Worm (Caenorhabditis elegans) whole organism, L1 larva: ENCODE measurements around the gene ZK470.4.

ENCODE experiments used
- C04F5.9 ChIP-seq: sonication (generic microtip); optimal IDR thresholded peaks from 2 replicates; lab custom pipeline; 2016; ENCODE audit warnings: missing genetic modification characterization, missing compliant biosample characterization
- C34B4.2 ChIP-seq: sonication (generic microtip); optimal IDR thresholded peaks from 2 replicates; lab custom pipeline; 2017; ENCODE audit warnings: mild to moderate bottlenecking, missing genetic modification characterization, missing compliant biosample characterization
- F16B12.6 ChIP-seq: fragments of 150-350 bp; optimal IDR thresholded peaks from 2 replicates; lab custom pipeline; 2014; ENCODE audit warnings: missing biosample characterization, missing genetic modification characterization
- Y116A8C.19 ChIP-seq: sonication (generic microtip); optimal IDR thresholded peaks from 2 replicates; lab custom pipeline; 2016; ENCODE audit warnings: missing compliant biosample characterization, missing genetic modification characterization, borderline replicate concordance
- aha-1 ChIP-seq: fragments of 150-350 bp; optimal IDR thresholded peaks from 2 replicates; lab custom pipeline; 2014; ENCODE audit warnings: missing biosample characterization, missing genetic modification characterization
- alr-1 ChIP-seq: fragments of 200-800 bp; sonication (Bioruptor generic); optimal IDR thresholded peaks from 2 replicates; lab custom pipeline; 2018; ENCODE audit warnings: borderline replicate concordance, mild to moderate bottlenecking, missing genetic modification characterization, missing compliant biosample characterization
- aly-2 ChIP-seq: fragments of 150-350 bp; optimal IDR thresholded peaks from 2 replicates; lab custom pipeline; 2014; ENCODE audit warnings: missing biosample characterization, missing genetic modification characterization
- ama-1 ChIP-seq: fragments of 150-350 bp; optimal IDR thresholded peaks from 2 replicates; lab custom pipeline; 2014
- blmp-1 ChIP-seq: fragments of 150-350 bp; optimal IDR thresholded peaks from 2 replicates; lab custom pipeline; 2014; ENCODE audit warnings: missing biosample characterization, missing genetic modification characterization
- ceh-8 ChIP-seq: fragments of 200-800 bp; sonication (Bioruptor generic); optimal IDR thresholded peaks from 2 replicates; lab custom pipeline; 2018; ENCODE audit warnings: mild to moderate bottlenecking, missing genetic modification characterization, moderate library complexity, missing compliant biosample characterization
- ceh-82 ChIP-seq, 3 experiments: fragments of 150-350 bp in 1 of 3; sonication (generic microtip) in 2 of 3; optimal IDR thresholded peaks; 2 replicates each; lab custom pipeline; 2014 to 2017; ENCODE audit warnings: missing biosample characterization in 3 of 3, missing genetic modification characterization in 3 of 3
- ceh-88 ChIP-seq: fragments of 200-800 bp; sonication (Bioruptor generic); IDR thresholded peaks from 2 replicates; pipeline ENCODE4 v1.3.6; 2022; ENCODE audit warnings: missing genetic modification characterization, missing compliant biosample characterization
- ceh-90 ChIP-seq: sonication (generic microtip); optimal IDR thresholded peaks from 2 replicates; lab custom pipeline; 2016; ENCODE audit warnings: missing genetic modification characterization, missing compliant biosample characterization
- ces-1 ChIP-seq: fragments of 150-350 bp; optimal IDR thresholded peaks from 2 replicates; lab custom pipeline; 2014; ENCODE audit warnings: missing biosample characterization, missing genetic modification reagents, missing genetic modification characterization
- efl-1 ChIP-seq, 4 experiments: fragments of 150-350 bp; optimal IDR thresholded peaks in 3 of 4; peaks in 1 of 4; 1 replicate in 1 of 4; 2 replicates in 3 of 4; lab custom pipeline; 2014; ENCODE audit warnings: missing biosample characterization in 2 of 4, missing genetic modification characterization in 2 of 4, missing genetic modification reagents in 2 of 4
- efl-3 ChIP-seq: fragments of 200-800 bp; sonication (Bioruptor generic); optimal IDR thresholded peaks from 2 replicates; lab custom pipeline; 2018; ENCODE audit warnings: mild to moderate bottlenecking, missing genetic modification characterization, missing compliant biosample characterization
- egl-13 ChIP-seq: sonication (generic microtip); optimal IDR thresholded peaks from 2 replicates; lab custom pipeline; 2016; ENCODE audit warnings: missing genotype, missing genetic modification reagents, missing genetic modification characterization, missing compliant biosample characterization
- egl-27 ChIP-seq, 2 experiments: fragments of 150-350 bp in 1 of 2; sonication (generic microtip); optimal IDR thresholded peaks; 3 replicates each; lab custom pipeline; 2017 to 2018; ENCODE audit warnings: missing biosample characterization in 2 of 2, missing genetic modification characterization in 2 of 2, missing genetic modification reagents in 2 of 2
- ets-5 ChIP-seq: fragments of 200-800 bp; sonication (Bioruptor generic); IDR thresholded peaks from 2 replicates; pipeline ENCODE4 v1.3.6; 2022; ENCODE audit warnings: missing genetic modification characterization, missing compliant biosample characterization
- fkh-10 ChIP-seq: sonication (generic microtip); optimal IDR thresholded peaks from 2 replicates; lab custom pipeline; 2017; ENCODE audit warnings: missing biosample characterization, missing genetic modification reagents, missing genetic modification characterization
- fkh-8 ChIP-seq: sonication (generic microtip); optimal IDR thresholded peaks from 2 replicates; lab custom pipeline; 2016; ENCODE audit warnings: mild to moderate bottlenecking, missing genetic modification characterization, missing compliant biosample characterization
- fos-1 ChIP-seq: fragments of 150-350 bp; optimal IDR thresholded peaks from 2 replicates; lab custom pipeline; 2014; ENCODE audit warnings: missing biosample characterization, missing genetic modification characterization
- grh-1 ChIP-seq: fragments of 200-800 bp; sonication (Bioruptor generic); IDR thresholded peaks from 2 replicates; pipeline ENCODE4 v1.3.6; 2022; ENCODE audit warnings: missing genetic modification reagents, missing genetic modification characterization, missing compliant biosample characterization
- hlh-17 ChIP-seq: fragments of 200-800 bp; sonication (Bioruptor generic); optimal IDR thresholded peaks from 2 replicates; lab custom pipeline; 2018; ENCODE audit warnings: missing genetic modification characterization, mild to moderate bottlenecking, missing compliant biosample characterization, moderate library complexity, borderline replicate concordance
- hlh-4 ChIP-seq: sonication (generic microtip); optimal IDR thresholded peaks from 2 replicates; lab custom pipeline; 2016; ENCODE audit warnings: mild to moderate bottlenecking, missing genetic modification characterization, missing compliant biosample characterization
- irx-1 ChIP-seq: sonication (generic microtip); optimal IDR thresholded peaks from 2 replicates; lab custom pipeline; 2016; ENCODE audit warnings: missing genetic modification characterization, missing compliant biosample characterization
- lin-14 ChIP-seq: fragments of 200-800 bp; sonication (Bioruptor generic); optimal IDR thresholded peaks from 2 replicates; lab custom pipeline; 2018; ENCODE audit warnings: mild to moderate bottlenecking, missing genetic modification characterization, moderate library complexity, missing compliant biosample characterization
- lin-15B ChIP-seq: fragments of 150-350 bp; sonication (generic microtip); optimal IDR thresholded peaks from 3 replicates; lab custom pipeline; 2014; ENCODE audit warnings: missing biosample characterization, missing genetic modification characterization
- lin-35 ChIP-seq, 2 experiments: fragments of 150-350 bp; optimal IDR thresholded peaks; 2 replicates each; lab custom pipeline; 2014; ENCODE audit warnings: missing biosample characterization in 2 of 2, missing genetic modification characterization in 2 of 2, missing genetic modification reagents in 2 of 2
- lsy-2 ChIP-seq, 2 experiments: fragments of 150-350 bp; optimal IDR thresholded peaks; 2 replicates each; lab custom pipeline; 2014; ENCODE audit warnings: missing biosample characterization in 2 of 2, missing genetic modification characterization in 2 of 2
- mdl-1 ChIP-seq, 2 experiments: fragments of 150-350 bp; optimal IDR thresholded peaks; 2 replicates each; lab custom pipeline; 2014 to 2017; ENCODE audit warnings: missing biosample characterization in 2 of 2, missing genetic modification characterization in 2 of 2, inconsistent platforms in 1 of 2
- mef-2 ChIP-seq: fragments of 150-350 bp; optimal IDR thresholded peaks from 2 replicates; lab custom pipeline; 2014; ENCODE audit warnings: missing biosample characterization, missing genetic modification characterization
- mep-1 ChIP-seq: fragments of 150-350 bp; optimal IDR thresholded peaks from 2 replicates; lab custom pipeline; 2014; ENCODE audit warnings: missing biosample characterization, missing genetic modification characterization
- nhr-20 ChIP-seq: sonication (generic microtip); optimal IDR thresholded peaks from 2 replicates; lab custom pipeline; 2016; ENCODE audit warnings: mild to moderate bottlenecking, missing genetic modification characterization, missing compliant biosample characterization
- nhr-28 ChIP-seq: fragments of 150-350 bp; optimal IDR thresholded peaks from 2 replicates; lab custom pipeline; 2014; ENCODE audit warnings: missing biosample characterization, missing genetic modification characterization
- nhr-71 ChIP-seq: sonication (generic microtip); optimal IDR thresholded peaks from 2 replicates; lab custom pipeline; 2016; ENCODE audit warnings: mild to moderate bottlenecking, missing genetic modification characterization, moderate library complexity, missing compliant biosample characterization
- nhr-77 ChIP-seq: fragments of 150-350 bp; optimal IDR thresholded peaks from 2 replicates; lab custom pipeline; 2014; ENCODE audit warnings: missing biosample characterization, missing genetic modification characterization
- nhr-85 ChIP-seq: sonication (generic microtip); peaks from one replicate; lab custom pipeline; 2016; ENCODE audit warnings: missing genetic modification characterization, inconsistent platforms, missing compliant biosample characterization
- nhr-90 ChIP-seq: sonication (generic microtip); optimal IDR thresholded peaks from 2 replicates; lab custom pipeline; 2016; ENCODE audit warnings: mild to moderate bottlenecking, missing genetic modification characterization, missing compliant biosample characterization; ENCODE audit not compliant: poor library complexity
- pax-3 ChIP-seq: fragments of 200-800 bp; sonication (Bioruptor generic); optimal IDR thresholded peaks from 2 replicates; lab custom pipeline; 2018; ENCODE audit warnings: mild to moderate bottlenecking, missing genetic modification characterization, moderate library complexity, missing compliant biosample characterization
- pqm-1 ChIP-seq: sonication (generic microtip); optimal IDR thresholded peaks from 3 replicates; lab custom pipeline; 2017; ENCODE audit warnings: missing biosample characterization, missing genetic modification characterization
- snpc-4 ChIP-seq: fragments of 150-350 bp; optimal IDR thresholded peaks from 2 replicates; lab custom pipeline; 2014; ENCODE audit warnings: missing biosample characterization, missing genetic modification characterization
- snu-23 ChIP-seq: sonication (generic microtip); optimal IDR thresholded peaks from 2 replicates; lab custom pipeline; 2016; ENCODE audit warnings: missing genetic modification characterization, missing compliant biosample characterization
- sox-4 ChIP-seq: sonication (generic microtip); optimal IDR thresholded peaks from 2 replicates; lab custom pipeline; 2016; ENCODE audit warnings: missing genetic modification characterization, missing compliant biosample characterization
- sup-37 ChIP-seq: fragments of 200-800 bp; sonication (Bioruptor generic); optimal IDR thresholded peaks from 2 replicates; lab custom pipeline; 2018; ENCODE audit warnings: mild to moderate bottlenecking, missing genetic modification characterization, missing compliant biosample characterization
- tbx-2 ChIP-seq: sonication (generic microtip); optimal IDR thresholded peaks from 2 replicates; lab custom pipeline; 2016; ENCODE audit warnings: missing genetic modification characterization, missing compliant biosample characterization
- tlp-1 ChIP-seq: fragments of 150-350 bp; optimal IDR thresholded peaks from 2 replicates; lab custom pipeline; 2014; ENCODE audit warnings: missing biosample characterization, missing genetic modification characterization
- unc-30 ChIP-seq: sonication (generic microtip); optimal IDR thresholded peaks from 2 replicates; lab custom pipeline; 2017; ENCODE audit warnings: missing biosample characterization, missing genetic modification characterization
- xbp-1 ChIP-seq: sonication (generic microtip); optimal IDR thresholded peaks from 2 replicates; lab custom pipeline; 2016; ENCODE audit warnings: missing genetic modification characterization, missing compliant biosample characterization
- zip-4 ChIP-seq: fragments of 200-800 bp; sonication (Bioruptor generic); optimal IDR thresholded peaks from 2 replicates; lab custom pipeline; 2018; ENCODE audit warnings: mild to moderate bottlenecking, missing genetic modification characterization, moderate library complexity, missing compliant biosample characterization
- ztf-11 ChIP-seq, 2 experiments: sonication (generic microtip); optimal IDR thresholded peaks; 2 replicates each; lab custom pipeline; 2016 to 2017; ENCODE audit warnings: missing genetic modification characterization in 2 of 2, missing biosample characterization in 1 of 2, missing compliant biosample characterization in 1 of 2
- ztf-4 ChIP-seq: fragments of 150-350 bp; optimal IDR thresholded peaks from 2 replicates; lab custom pipeline; 2014; ENCODE audit warnings: missing biosample characterization, missing genetic modification characterization

ZK470.4 gene

DNA sequence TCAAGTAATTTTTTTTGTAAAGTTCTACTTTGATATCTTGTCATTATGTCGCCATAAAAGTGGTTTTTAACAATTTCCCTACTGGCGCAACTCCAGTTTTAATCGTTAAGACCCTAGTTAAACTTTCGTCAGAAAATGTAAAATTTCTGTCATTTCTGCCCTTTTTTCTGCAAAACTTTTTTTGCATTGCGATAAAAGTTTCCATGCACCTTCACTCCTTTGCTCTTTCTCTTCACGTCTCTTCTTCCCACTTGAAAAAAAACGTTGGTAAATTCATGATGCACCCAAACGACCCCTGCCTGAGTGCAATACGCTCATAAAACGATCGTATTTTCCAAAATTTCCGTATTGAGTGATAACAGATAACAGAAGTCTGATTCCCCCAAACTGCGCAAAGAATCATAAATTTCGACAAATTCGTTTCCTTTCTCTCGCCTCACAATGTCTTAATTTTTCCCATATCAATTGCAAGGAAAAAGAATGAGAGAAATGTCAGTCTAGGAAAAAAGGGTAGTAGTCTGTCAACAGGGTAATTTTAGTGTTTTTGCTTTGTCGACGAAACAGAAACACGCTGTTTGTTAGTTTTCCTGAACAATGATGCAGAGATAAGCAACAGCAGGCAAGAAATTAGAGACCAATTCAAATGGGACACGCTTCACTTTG is 1.3 kb upstream of the ZK470.4 start:
- TF ChIP-seq snu-23 (GFP tag; lab: Kevin White, UChicago): peak; percentile 49
- no peak for TF ChIP-seq sup-37 (GFP tag; lab: Kevin White, UChicago)
- TF ChIP-seq pqm-1 (tag; lab: Kevin White, UChicago): no peak
- no peak for TF ChIP-seq snpc-4 (tag; lab: Kevin White, UChicago)
- TF ChIP-seq mep-1 (tag; lab: Kevin White, UChicago): peak; percentile 49
- TF ChIP-seq efl-3 (GFP tag; lab: Kevin White, UChicago): no peak
- peak; percentile 84 for TF ChIP-seq blmp-1 (tag; lab: Kevin White, UChicago)
- peak in 1 of 2 experiments; percentile 62 for TF ChIP-seq mdl-1 (tag; optimal IDR thresholded peaks at IDR 0.05; lab: Kevin White, UChicago)
- no peak for TF ChIP-seq ceh-88 (GFP tag; lab: Robert Waterston, UW)
- TF ChIP-seq fos-1 (tag; lab: Kevin White, UChicago): no peak
- TF ChIP-seq ztf-4 (tag; lab: Kevin White, UChicago): peak; percentile 37
- no peak for TF ChIP-seq hlh-4 (tag; lab: Kevin White, UChicago)
- TF ChIP-seq tlp-1 (tag; lab: Kevin White, UChicago): no peak
- no peak for TF ChIP-seq grh-1 (GFP tag; lab: Robert Waterston, UW)
- peak; percentile 92 for TF ChIP-seq nhr-85
- no peak for TF ChIP-seq egl-27 (tag; optimal IDR thresholded peaks at IDR 0.05; lab: Kevin White, UChicago)
- no peak for TF ChIP-seq egl-13
- TF ChIP-seq irx-1 (tag; lab: Kevin White, UChicago): no peak
- peak in 1 of 2 experiments; percentile 18 for TF ChIP-seq lin-35 (GFP tag; optimal IDR thresholded peaks at IDR 0.05; lab: Kevin White, UChicago)
- TF ChIP-seq xbp-1: no peak
- no peak for TF ChIP-seq F16B12.6 (tag; lab: Kevin White, UChicago)
- no peak for TF ChIP-seq nhr-28
- TF ChIP-seq alr-1 (tag; lab: Kevin White, UChicago): no peak
- no peak for TF ChIP-seq ztf-11 (tag; optimal IDR thresholded peaks at IDR 0.05; lab: Kevin White, UChicago)
- TF ChIP-seq ets-5 (GFP tag; lab: Robert Waterston, UW): no peak
- no peak for TF ChIP-seq nhr-77 (tag; lab: Kevin White, UChicago)
- no peak for TF ChIP-seq C04F5.9 (tag; lab: Kevin White, UChicago)
- no peak for TF ChIP-seq ceh-82 (tag; optimal IDR thresholded peaks at IDR 0.05; lab: Kevin White, UChicago)
- TF ChIP-seq ces-1 (GFP tag; lab: Kevin White, UChicago): no peak
- no peak for TF ChIP-seq ceh-8 (GFP tag; lab: Kevin White, UChicago)
- no peak for TF ChIP-seq pax-3 (tag; lab: Kevin White, UChicago)
- TF ChIP-seq efl-1 (optimal IDR thresholded peaks at IDR 0.05; lab: Kevin White, UChicago): no peak
- TF ChIP-seq efl-1 (GFP tag; optimal IDR thresholded peaks at IDR 0.05 in 1 of 2; lab: Kevin White, UChicago): peak in 1 of 2 experiments; percentile 52
- TF ChIP-seq fkh-10: no peak
- TF ChIP-seq aha-1 (tag; lab: Kevin White, UChicago): no peak
- TF ChIP-seq sox-4: no peak
- no peak for TF ChIP-seq ceh-90
- peak; percentile 37 for TF ChIP-seq tbx-2 (tag; lab: Kevin White, UChicago)
- no peak for TF ChIP-seq C34B4.2 (tag; lab: Kevin White, UChicago)
- TF ChIP-seq lin-14 (GFP tag; lab: Kevin White, UChicago): peak; percentile 70
- no peak for TF ChIP-seq zip-4 (GFP tag; lab: Kevin White, UChicago)
- no peak for TF ChIP-seq ama-1 (lab: Kevin White, UChicago)
- TF ChIP-seq Y116A8C.19 (tag; lab: Kevin White, UChicago): no peak
- peak; percentile 73 for TF ChIP-seq nhr-20 (tag; lab: Kevin White, UChicago)
- TF ChIP-seq lsy-2 (tag; optimal IDR thresholded peaks at IDR 0.05; lab: Kevin White, UChicago): peak in 1 of 2 experiments; percentile 19
- no peak for TF ChIP-seq unc-30 (tag; lab: Kevin White, UChicago)
- TF ChIP-seq mef-2: no peak
- TF ChIP-seq nhr-71 (tag; lab: Kevin White, UChicago): peak; percentile 66
- TF ChIP-seq fkh-8 (tag; lab: Kevin White, UChicago): no peak
- no peak for TF ChIP-seq aly-2
- TF ChIP-seq lin-15B: no peak
- peak; percentile 30 for TF ChIP-seq nhr-90 (tag; lab: Kevin White, UChicago)
- no peak for TF ChIP-seq hlh-17 (GFP tag; lab: Kevin White, UChicago)
